Worm (Caenorhabditis elegans) whole organism, young adult: Measurements from ENCODE around the gene F17C11.26.

Experiments used
- Y53F4B.3 ChIP-seq: fragments of 200-800 bp; sonication (Bioruptor generic); IDR thresholded peaks from 2 replicates; pipeline ENCODE4 v1.3.6; 2022; ENCODE audit warnings: missing genetic modification reagents, missing genetic modification characterization, missing compliant biosample characterization
- akir-1 ChIP-seq: fragments of 200-800 bp; sonication (Bioruptor generic); optimal IDR thresholded peaks from 2 replicates; lab custom pipeline; 2018; ENCODE audit warnings: mild to moderate bottlenecking, missing genetic modification characterization, moderate library complexity, missing compliant biosample characterization
- ceh-27 ChIP-seq: fragments of 200-800 bp; sonication (Bioruptor generic); optimal IDR thresholded peaks from 2 replicates; lab custom pipeline; 2018; ENCODE audit warnings: mild to moderate bottlenecking, missing genetic modification characterization, moderate library complexity, missing compliant biosample characterization
- ceh-91 ChIP-seq: fragments of 200-800 bp; sonication (Bioruptor generic); IDR thresholded peaks from 2 replicates; pipeline ENCODE4 v1.3.6; 2022; ENCODE audit warnings: missing genetic modification reagents, missing genetic modification characterization, missing compliant biosample characterization
- chd-7 ChIP-seq: sonication (generic microtip); optimal IDR thresholded peaks from 2 replicates; lab custom pipeline; 2016; ENCODE audit warnings: mild to moderate bottlenecking, missing genetic modification characterization, moderate library complexity, missing compliant biosample characterization
- dox-1 ChIP-seq: fragments of 200-800 bp; sonication (Bioruptor generic); IDR thresholded peaks from 2 replicates; pipeline ENCODE4 v1.3.6; 2022; ENCODE audit warnings: missing genetic modification reagents, missing genetic modification characterization, missing compliant biosample characterization
- ekl-4 ChIP-seq: fragments of 200-800 bp; sonication (Bioruptor generic); IDR thresholded peaks from 2 replicates; pipeline ENCODE4 v1.3.6; 2022; ENCODE audit warnings: missing genetic modification reagents, missing genetic modification characterization, missing compliant biosample characterization
- hlh-12 ChIP-seq: sonication (generic microtip); optimal IDR thresholded peaks from 2 replicates; lab custom pipeline; 2016; ENCODE audit warnings: missing genetic modification characterization, missing compliant biosample characterization
- lin-35 ChIP-seq, 3 experiments: fragments of 150-350 bp in 2 of 3; sonication (generic microtip) in 1 of 3; optimal IDR thresholded peaks; 2 replicates each; lab custom pipeline; 2014 to 2018; ENCODE audit warnings: missing biosample characterization in 3 of 3, missing genetic modification characterization in 3 of 3, missing genetic modification reagents in 3 of 3
- madf-3 ChIP-seq: fragments of 200-800 bp; sonication (Bioruptor generic); IDR thresholded peaks from 2 replicates; pipeline ENCODE4 v1.3.6; 2022; ENCODE audit warnings: missing genetic modification reagents, missing genetic modification characterization, missing compliant biosample characterization
- nfya-1 ChIP-seq: sonication (generic microtip); optimal IDR thresholded peaks from 2 replicates; lab custom pipeline; 2017; ENCODE audit warnings: antibody characterized with exemption, missing compliant biosample characterization, missing genetic modification characterization, borderline replicate concordance; ENCODE audit not compliant: insufficient read depth
- nhr-179 ChIP-seq: sonication (generic microtip); optimal IDR thresholded peaks from 2 replicates; lab custom pipeline; 2016; ENCODE audit warnings: mild to moderate bottlenecking, missing genetic modification characterization, missing compliant biosample characterization
- snpc-1.1 ChIP-seq: sonication (generic microtip); optimal IDR thresholded peaks from 2 replicates; lab custom pipeline; 2017; ENCODE audit warnings: missing genetic modification characterization, mild to moderate bottlenecking, missing compliant biosample characterization, antibody characterized with exemption, moderate library complexity, missing genotype, missing genetic modification reagents; ENCODE audit not compliant: insufficient read depth
- unc-62 ChIP-seq: fragments of 150-350 bp; optimal IDR thresholded peaks from 2 replicates; lab custom pipeline; 2014; ENCODE audit warnings: missing biosample characterization, missing genetic modification reagents, missing genetic modification characterization

DNA sequence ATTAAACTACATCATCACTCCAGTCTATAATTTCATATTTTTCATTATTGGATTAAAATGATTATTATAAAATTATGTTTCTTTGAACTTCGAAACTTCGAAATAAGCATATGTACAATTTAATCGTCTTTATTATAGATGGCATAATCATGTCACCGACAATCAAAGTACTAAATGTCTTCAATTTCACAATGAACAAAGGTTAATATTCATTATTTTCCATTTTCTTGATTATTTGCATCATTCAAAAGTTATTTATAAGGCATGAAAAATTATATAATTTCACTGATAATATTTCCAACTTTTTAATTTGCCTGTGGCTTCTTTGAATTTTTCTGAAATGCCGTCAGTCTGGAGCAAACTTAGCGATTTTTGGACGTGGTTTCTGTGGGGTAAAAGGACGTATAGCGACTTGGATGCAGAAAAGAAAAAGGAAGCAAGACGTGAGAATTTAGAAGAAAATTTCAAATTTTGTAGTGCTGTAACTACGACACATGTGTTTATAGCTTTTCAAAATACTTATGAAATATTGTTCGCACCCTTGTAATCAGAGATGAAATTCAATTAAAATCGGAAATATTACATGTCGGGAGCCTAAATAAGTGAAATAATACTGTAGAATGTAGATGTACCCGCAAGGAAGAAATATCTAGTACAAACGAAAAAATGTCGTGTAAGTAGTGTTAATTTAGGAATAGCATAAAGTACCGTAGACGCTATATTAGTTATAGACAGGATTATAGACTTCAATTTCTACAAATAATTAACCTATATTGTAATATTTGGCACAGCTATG lies 14.6 kb downstream of the F17C11.26 start, which contains the start of gene F17C11.13:
- TF ChIP-seq Y53F4B.3 (GFP tag; lab: Robert Waterston, UW) (no peak), ceh-91 (GFP tag; lab: Robert Waterston, UW) (no peak), hlh-12 (tag; lab: Kevin White, UChicago) (no peak), unc-62 (GFP tag; lab: Kevin White, UChicago) (no peak), akir-1 (GFP tag; lab: Kevin White, UChicago) (no peak), chd-7 (tag; lab: Kevin White, UChicago) (no peak), ekl-4 (GFP tag; lab: Robert Waterston, UW) (no peak), dox-1 (GFP tag; lab: Robert Waterston, UW) (no peak), nhr-179 (tag; lab: Kevin White, UChicago) (no peak), ceh-27 (GFP tag; lab: Kevin White, UChicago) (no peak), madf-3 (GFP tag; lab: Robert Waterston, UW) (no peak), lin-35 (GFP tag; optimal IDR thresholded peaks at IDR 0.05; lab: Kevin White, UChicago) (no peak), snpc-1.1 (tag; lab: Kevin White, UChicago) (no peak), nfya-1 (tag; lab: Kevin White, UChicago) (no peak)
